Fruit fly (Drosophila melanogaster): ENCODE measurements around the gene He.

He gene

DNA sequence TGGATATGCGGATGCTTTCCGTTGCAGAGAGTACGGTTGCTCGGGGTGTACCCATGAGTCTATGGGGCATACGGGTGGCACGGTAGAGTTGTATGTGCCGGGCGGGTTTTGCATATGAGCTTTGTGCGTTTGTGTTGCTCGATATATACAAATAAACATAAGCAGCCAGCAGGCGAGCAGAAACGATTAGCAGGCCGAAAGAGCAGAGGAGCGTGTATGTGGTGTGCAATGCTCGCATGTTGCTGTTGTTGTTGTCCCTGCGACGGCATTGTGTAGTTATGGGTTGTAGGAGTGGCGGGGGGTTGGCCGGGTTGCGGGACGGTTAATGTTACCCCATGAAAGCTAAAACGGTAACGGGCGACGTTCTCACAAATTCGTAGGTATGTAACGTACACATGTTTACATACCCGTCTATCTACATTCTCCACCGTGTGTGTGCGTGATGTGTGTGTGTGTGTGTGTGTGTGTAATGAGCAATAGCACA, 48.9 kb upstream of the He start (continued):
- TF ChIP-seq crol (GFP tag; IDR thresholded peaks at IDR 0.05) (peak; percentile 99), CG31365 (tag; optimal IDR thresholded peaks at IDR 0.05) (peak; percentile 17), CG12769 (tag; optimal IDR thresholded peaks at IDR 0.05) (peak; percentile 96), Oli (tag; optimal IDR thresholded peaks at IDR 0.05) (no peak), zen2 (GFP tag; IDR thresholded peaks at IDR 0.05; ENCODE audit: partially characterized antibody) (0 out of 3 replicates have a peak, but pooled peaks have one; percentile 46), Opbp (GFP tag; IDR thresholded peaks at IDR 0.05; ENCODE audit: partially characterized antibody) (0 out of 3 replicates have a peak, but pooled peaks have one; percentile 27), CG13894 (tag; optimal IDR thresholded peaks at IDR 0.05) (peak; percentile 91), gro (GFP tag; optimal IDR thresholded peaks at IDR 0.05) (peak; percentile 60), btn (GFP tag; optimal IDR thresholded peaks at IDR 0.05) (peak; percentile 23), CG32767 (GFP tag; IDR thresholded peaks at IDR 0.05) (peak; percentile 36), Pdp1 (GFP tag; optimal IDR thresholded peaks at IDR 0.05) (peak in 1 of 2 experiments; percentile 67), CG8290 (GFP tag; optimal IDR thresholded peaks at IDR 0.05) (no peak), CG8290 (tag; optimal IDR thresholded peaks at IDR 0.05) (peak in 1 of 2 experiments; percentile 84), Neu2 (GFP tag; optimal IDR thresholded peaks at IDR 0.05; ENCODE audit: borderline replicate concordance) (no peak), Aef1 (GFP tag; IDR thresholded peaks at IDR 0.05) (0 out of 3 replicates have a peak, but pooled peaks have one; percentile 8), Dfd (GFP tag; optimal IDR thresholded peaks at IDR 0.05) (peak in 1 of 2 experiments; percentile 66)

DNA sequence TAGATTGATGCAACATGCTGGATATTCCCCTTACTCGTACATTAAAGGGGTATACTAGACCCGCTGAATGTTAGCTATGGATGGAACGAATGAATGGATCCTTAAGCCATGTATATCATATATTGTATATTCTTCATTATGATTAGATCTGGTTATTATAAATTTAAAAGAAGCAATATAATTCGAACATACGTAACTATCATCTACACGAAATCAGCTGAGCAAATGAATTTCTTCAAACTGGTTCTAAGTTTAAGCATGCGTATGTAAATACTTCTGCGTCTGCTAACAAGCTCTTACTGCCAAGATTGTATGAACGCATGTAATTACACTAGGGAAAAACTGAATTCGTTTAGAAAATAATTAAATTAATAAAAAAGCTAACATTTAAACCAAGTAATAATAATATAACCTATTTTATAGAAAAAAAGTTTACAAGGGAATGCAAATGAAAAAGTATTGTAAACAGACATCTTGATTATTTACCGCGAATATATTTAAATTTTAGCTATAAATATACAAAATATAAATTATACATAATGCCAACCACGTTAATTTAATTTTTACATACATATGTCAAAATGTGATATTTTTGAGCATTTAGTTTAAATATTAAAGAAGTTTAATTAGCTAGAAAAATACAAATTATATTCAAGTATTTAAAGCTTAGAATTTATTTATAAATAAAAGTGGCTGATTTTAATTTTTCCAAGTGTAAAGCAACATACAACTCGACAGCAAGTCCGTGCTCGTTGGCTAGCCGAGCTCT, 48.3 kb upstream of the He start:
- TF ChIP-seq CG10366 (GFP tag; IDR thresholded peaks at IDR 0.05), result peak; percentile 57
- no peak for TF ChIP-seq corto (GFP tag; optimal IDR thresholded peaks at IDR 0.05)
- TF ChIP-seq ftz-f1 (GFP tag; optimal IDR thresholded peaks at IDR 0.05), result no peak
- no peak for TF ChIP-seq pita (GFP tag; optimal IDR thresholded peaks at IDR 0.05)
- peak; percentile 74 for TF ChIP-seq lab (GFP tag; optimal IDR thresholded peaks at IDR 0.05)
- no peak for TF ChIP-seq tup (GFP tag; optimal IDR thresholded peaks at IDR 0.05)
- TF ChIP-seq slp2 (GFP tag; optimal IDR thresholded peaks at IDR 0.05), result peak; percentile 35
- peak; percentile 90 for TF ChIP-seq D19B (GFP tag; optimal IDR thresholded peaks at IDR 0.05)
- peak; percentile 0 for TF ChIP-seq CG3407 (GFP tag; optimal IDR thresholded peaks at IDR 0.05)
- TF ChIP-seq Pdp1 (GFP tag; optimal IDR thresholded peaks at IDR 0.05), result peak; percentile 0 to 47
- TF ChIP-seq h (optimal IDR thresholded peaks at IDR 0.05), result no peak
- no peak for TF ChIP-seq repo (GFP tag; optimal IDR thresholded peaks at IDR 0.05)
- no peak for TF ChIP-seq stwl (tag; optimal IDR thresholded peaks at IDR 0.05)
- TF ChIP-seq inv (GFP tag; IDR thresholded peaks at IDR 0.05; ENCODE audit: partially characterized antibody), result no peak
- peak; percentile 87 for TF ChIP-seq CG31441 (GFP tag; IDR thresholded peaks at IDR 0.05)
- TF ChIP-seq CG9932 (GFP tag; IDR thresholded peaks at IDR 0.05), result peak; percentile 63
- peak; percentile 4 for TF ChIP-seq CG13624 (GFP tag; optimal IDR thresholded peaks at IDR 0.05)
- peak; percentile 46 for TF ChIP-seq jing (GFP tag; optimal IDR thresholded peaks at IDR 0.05)
- no peak for TF ChIP-seq CG11398 (GFP tag; optimal IDR thresholded peaks at IDR 0.05)
- peak; percentile 48 for TF ChIP-seq CG10209 (GFP tag; optimal IDR thresholded peaks at IDR 0.05)
- TF ChIP-seq row (GFP tag; IDR thresholded peaks at IDR 0.05), result peak; percentile 78
- no peak for TF ChIP-seq chinmo (GFP tag; IDR thresholded peaks at IDR 0.05; ENCODE audit: partially characterized antibody)
- no peak for TF ChIP-seq kay (GFP tag; optimal IDR thresholded peaks at IDR 0.05)
- TF ChIP-seq CG18619 (GFP tag; optimal IDR thresholded peaks at IDR 0.05), result peak; percentile 74
- TF ChIP-seq danr (GFP tag; IDR thresholded peaks at IDR 0.05), result 0 out of 2 replicates have a peak, but pooled peaks have one; percentile 28
- TF ChIP-seq CTCF (GFP tag; optimal IDR thresholded peaks at IDR 0.05), result no peak
- no peak for TF ChIP-seq CG6791 (GFP tag; IDR thresholded peaks at IDR 0.05; ENCODE audit: partially characterized antibody)
- no peak for TF ChIP-seq CG13287 (GFP tag; IDR thresholded peaks at IDR 0.05; ENCODE audit: partially characterized antibody)
- TF ChIP-seq CG16863 (GFP tag; optimal IDR thresholded peaks at IDR 0.05), result peak; percentile 53
- peak; percentile 22 for TF ChIP-seq pum (GFP tag; optimal IDR thresholded peaks at IDR 0.05)
- TF ChIP-seq gem (tag; optimal IDR thresholded peaks at IDR 0.05), result peak; percentile 89
- TF ChIP-seq CG8388 (GFP tag; optimal IDR thresholded peaks at IDR 0.05), result peak; percentile 79
- TF ChIP-seq CG1024 (GFP tag; IDR thresholded peaks at IDR 0.05), result no peak
- TF ChIP-seq Gsc (GFP tag; IDR thresholded peaks at IDR 0.05), result no peak

Data from whole organism, embryonic.